Fruit fly (Drosophila melanogaster): ENCODE data around the gene nmo.

- no peak for TF ChIP-seq psq (optimal IDR thresholded peaks at IDR 0.05)
- TF ChIP-seq h (optimal IDR thresholded peaks at IDR 0.05), result no peak
- TF ChIP-seq ttk (optimal IDR thresholded peaks at IDR 0.05), result no peak
- no peak for TF ChIP-seq insv (optimal IDR thresholded peaks at IDR 0.05)
- TF ChIP-seq Myc (optimal IDR thresholded peaks at IDR 0.05), result no peak
Measured at dm6 chr3L:7983602-7984223, 4.9 kb downstream of the nmo start.
